Fruit fly (Drosophila melanogaster) whole organism, embryonic: ENCODE data around the gene Pi3K68D.

Source experiments
- Bgb ChIP-seq: fragments of 200-800 bp; sonication (Bioruptor generic); IDR thresholded peaks from 2 replicates; pipeline ENCODE4 v1.3.6; 2022; ENCODE audit warnings: missing biosample characterization, missing genetic modification characterization; ENCODE audit not compliant: partially characterized antibody
- CG10462 ChIP-seq: fragments of 200-800 bp; sonication (Bioruptor generic); optimal IDR thresholded peaks from 2 replicates; lab custom pipeline; 2016; ENCODE audit warnings: missing biosample characterization, missing genetic modification characterization
- CG11398 ChIP-seq: fragments of 200-800 bp; sonication (Bioruptor generic); optimal IDR thresholded peaks from 2 replicates; lab custom pipeline; 2016; ENCODE audit warnings: missing biosample characterization, missing genetic modification characterization
- CG12155 ChIP-seq: fragments of 200-800 bp; sonication (Bioruptor generic); optimal IDR thresholded peaks from 3 replicates; lab custom pipeline; 2016; ENCODE audit warnings: missing biosample characterization, missing genetic modification characterization
- CG13775 ChIP-seq: fragments of 200-800 bp; sonication (Bioruptor generic); optimal IDR thresholded peaks from 3 replicates; lab custom pipeline; 2017; ENCODE audit warnings: missing biosample characterization, mild to moderate bottlenecking, missing genetic modification characterization
- CG15601 ChIP-seq: fragments of 200-800 bp; sonication (Bioruptor generic); optimal IDR thresholded peaks from 3 replicates; lab custom pipeline; 2019; ENCODE audit warnings: missing biosample characterization, mild to moderate bottlenecking, missing genetic modification characterization, moderate library complexity
- CG2712 ChIP-seq: fragments of 200-800 bp; optimal IDR thresholded peaks from 3 replicates; lab custom pipeline; 2019; ENCODE audit warnings: missing biosample characterization, mild to moderate bottlenecking, missing genetic modification characterization, moderate library complexity
- CG31441 ChIP-seq: fragments of 200-800 bp; sonication (Bioruptor generic); IDR thresholded peaks from 2 replicates; pipeline ENCODE4 v1.3.6; 2022; ENCODE audit warnings: missing biosample characterization, missing genetic modification characterization
- CG32532 ChIP-seq: fragments of 200-800 bp; sonication (Bioruptor generic); IDR thresholded peaks from 2 replicates; pipeline ENCODE4 v1.3.6; 2022; ENCODE audit warnings: missing biosample characterization, missing genetic modification characterization
- CG3838 ChIP-seq: fragments of 200-800 bp; sonication (Bioruptor generic); optimal IDR thresholded peaks from 3 replicates; lab custom pipeline; 2016; ENCODE audit warnings: missing biosample characterization, missing genetic modification characterization
- CG4404 ChIP-seq: fragments of 200-800 bp; sonication (Bioruptor generic); IDR thresholded peaks from 2 replicates; pipeline ENCODE4 v1.3.6; 2022; ENCODE audit warnings: missing biosample characterization, missing genetic modification characterization
- CG6689 ChIP-seq: fragments of 200-800 bp; sonication (Bioruptor generic); IDR thresholded peaks from 2 replicates; pipeline ENCODE4 v1.3.6; 2022; ENCODE audit warnings: missing biosample characterization, missing genetic modification characterization
- CG7372 ChIP-seq: fragments of 200-800 bp; sonication (Bioruptor generic); IDR thresholded peaks from 2 replicates; pipeline ENCODE4 v1.3.6; 2022; ENCODE audit warnings: missing biosample characterization, missing genetic modification characterization
- CG7839 ChIP-seq: fragments of 200-800 bp; sonication (Bioruptor generic); optimal IDR thresholded peaks from 3 replicates; lab custom pipeline; 2018; ENCODE audit warnings: missing biosample characterization, mild to moderate bottlenecking, missing genetic modification characterization, moderate library complexity
- CG8478 ChIP-seq: fragments of >200 bp; optimal IDR thresholded peaks from 2 replicates; lab custom pipeline; 2018
- CG9932 ChIP-seq: fragments of 200-800 bp; sonication (Bioruptor generic); IDR thresholded peaks from 2 replicates; pipeline ENCODE4 v1.3.6; 2022; ENCODE audit warnings: missing biosample characterization, missing genetic modification characterization
- Camta ChIP-seq: fragments of 200-800 bp; sonication (Bioruptor generic); optimal IDR thresholded peaks from 2 replicates; lab custom pipeline; 2016; ENCODE audit warnings: missing biosample characterization, missing genetic modification characterization
- D ChIP-seq, 2 experiments: fragments of 200-800 bp in 1 of 2; fragments of >200 bp in 1 of 2; sonication (Bioruptor generic) in 1 of 2; optimal IDR thresholded peaks; 2 replicates in 1 of 2; 3 replicates in 1 of 2; lab custom pipeline; 2017; ENCODE audit warnings: mild to moderate bottlenecking in 1 of 2, missing biosample characterization in 1 of 2, missing genetic modification characterization in 1 of 2, missing genetic modification reagents in 1 of 2
- D19B ChIP-seq: fragments of 200-800 bp; sonication (Bioruptor generic); optimal IDR thresholded peaks from 2 replicates; lab custom pipeline; 2017; ENCODE audit warnings: missing biosample characterization, mild to moderate bottlenecking, missing genetic modification characterization
- Deaf1 ChIP-seq: fragments of 200-800 bp; optimal IDR thresholded peaks from 3 replicates; lab custom pipeline; 2019; ENCODE audit warnings: missing biosample characterization, mild to moderate bottlenecking, missing genetic modification characterization, moderate library complexity
- ERR ChIP-seq: fragments of 200-800 bp; sonication (Bioruptor generic); optimal IDR thresholded peaks from 2 replicates; lab custom pipeline; 2016; ENCODE audit warnings: missing biosample characterization, missing genetic modification characterization
- HLH3B ChIP-seq: fragments of 200-800 bp; sonication (Bioruptor generic); IDR thresholded peaks from 2 replicates; pipeline ENCODE4 v1.3.6; 2022; ENCODE audit warnings: missing biosample characterization, missing genetic modification characterization
- HLH54F ChIP-seq: fragments of 200-800 bp; sonication (Bioruptor generic); optimal IDR thresholded peaks from 3 replicates; lab custom pipeline; 2016; ENCODE audit warnings: missing biosample characterization, missing genetic modification characterization
- Hr78 ChIP-seq, 2 experiments: fragments of 200-800 bp in 1 of 2; fragments of >200 bp in 1 of 2; sonication (Bioruptor generic) in 1 of 2; optimal IDR thresholded peaks; 2 replicates each; lab custom pipeline; 2017 to 2019; ENCODE audit warnings: missing biosample characterization in 2 of 2, missing genetic modification characterization in 2 of 2, mild to moderate bottlenecking in 1 of 2, moderate library complexity in 1 of 2
- Med ChIP-seq: fragments of 200-800 bp; sonication (Bioruptor generic); peaks from one replicate; lab custom pipeline; 2016; ENCODE audit warnings: missing biosample characterization, missing genetic modification characterization, mild to moderate bottlenecking, inconsistent platforms, moderate library complexity
- Nf-YA ChIP-seq: fragments of 200-800 bp; sonication (Bioruptor generic); IDR thresholded peaks from 2 replicates; pipeline ENCODE4 v1.3.6; 2022; ENCODE audit warnings: missing biosample characterization, missing genetic modification characterization
- Nf-YC ChIP-seq: fragments of 200-800 bp; optimal IDR thresholded peaks from 3 replicates; lab custom pipeline; 2019; ENCODE audit warnings: missing biosample characterization, mild to moderate bottlenecking, missing genetic modification characterization, moderate library complexity
- PHDP ChIP-seq: fragments of 200-800 bp; sonication (Bioruptor generic); optimal IDR thresholded peaks from 3 replicates; lab custom pipeline; 2018; ENCODE audit warnings: missing biosample characterization, mild to moderate bottlenecking, missing genetic modification characterization, moderate library complexity
- Ptx1 ChIP-seq: fragments of 200-800 bp; sonication (Bioruptor generic); IDR thresholded peaks from 2 replicates; pipeline ENCODE4 v1.3.6; 2022; ENCODE audit warnings: missing biosample characterization, missing genetic modification characterization
- Ravus ChIP-seq: fragments of 200-800 bp; sonication (Bioruptor generic); IDR thresholded peaks from 2 replicates; pipeline ENCODE4 v1.3.6; 2022; ENCODE audit warnings: missing biosample characterization, missing genetic modification characterization
- Spps ChIP-seq: fragments of 200-800 bp; sonication (Bioruptor generic); optimal IDR thresholded peaks from 2 replicates; lab custom pipeline; 2018; ENCODE audit warnings: missing biosample characterization, mild to moderate bottlenecking, missing genetic modification characterization
- Sry-δ ChIP-seq: fragments of 200-800 bp; sonication (Bioruptor generic); optimal IDR thresholded peaks from 2 replicates; lab custom pipeline; 2016; ENCODE audit warnings: missing biosample characterization, missing genetic modification characterization
- Xrp1 ChIP-seq: fragments of 200-800 bp; sonication (Bioruptor generic); IDR thresholded peaks from 2 replicates; pipeline ENCODE4 v1.3.6; 2022; ENCODE audit warnings: missing biosample characterization, missing genetic modification characterization
- aop ChIP-seq: fragments of 200-800 bp; sonication (Bioruptor generic); IDR thresholded peaks from 2 replicates; pipeline ENCODE4 v1.3.6; 2022; ENCODE audit warnings: missing biosample characterization, missing genetic modification characterization
- ato ChIP-seq: fragments of 200-800 bp; sonication (Bioruptor generic); IDR thresholded peaks from 2 replicates; pipeline ENCODE4 v1.3.6; 2022; ENCODE audit warnings: missing biosample characterization, missing genetic modification characterization; ENCODE audit not compliant: partially characterized antibody
- br ChIP-seq: fragments of >200 bp; optimal IDR thresholded peaks from 2 replicates; lab custom pipeline; 2017
- caup ChIP-seq: fragments of 200-800 bp; sonication (Bioruptor generic); optimal IDR thresholded peaks from 3 replicates; lab custom pipeline; 2017; ENCODE audit warnings: missing biosample characterization, mild to moderate bottlenecking, missing genetic modification characterization, moderate library complexity; ENCODE audit not compliant: severe bottlenecking
- chm ChIP-seq: fragments of 200-800 bp; sonication (Bioruptor generic); IDR thresholded peaks from 2 replicates; pipeline ENCODE4 v1.3.6; 2022; ENCODE audit warnings: missing biosample characterization, missing genetic modification characterization
- cwo ChIP-seq: fragments of 200-800 bp; sonication (Bioruptor generic); optimal IDR thresholded peaks from 3 replicates; lab custom pipeline; 2017; ENCODE audit warnings: missing biosample characterization, missing genetic modification characterization, mild to moderate bottlenecking, moderate library complexity, missing genetic modification reagents
- disco-r ChIP-seq: fragments of 200-800 bp; sonication (Bioruptor generic); optimal IDR thresholded peaks from 2 replicates; lab custom pipeline; 2016; ENCODE audit warnings: missing biosample characterization, missing genetic modification characterization
- gcm ChIP-seq: fragments of 200-800 bp; sonication (Bioruptor generic); optimal IDR thresholded peaks from 2 replicates; lab custom pipeline; 2019; ENCODE audit warnings: missing biosample characterization, mild to moderate bottlenecking, missing genetic modification characterization, moderate library complexity
- grau ChIP-seq: fragments of 200-800 bp; optimal IDR thresholded peaks from 3 replicates; lab custom pipeline; 2019; ENCODE audit warnings: missing biosample characterization, mild to moderate bottlenecking, missing genetic modification characterization, moderate library complexity
- gro ChIP-seq: fragments of 200-800 bp; sonication (Bioruptor generic); optimal IDR thresholded peaks from 2 replicates; lab custom pipeline; 2016; ENCODE audit warnings: missing biosample characterization, missing genetic modification characterization
- hkb ChIP-seq, 2 experiments: fragments of 200-800 bp in 1 of 2; fragments of >200 bp in 1 of 2; sonication (Bioruptor generic) in 1 of 2; IDR thresholded peaks in 1 of 2; optimal IDR thresholded peaks in 1 of 2; 2 replicates each; pipeline versions ENCODE4 v1.3.6 to Lab custom; 2017 to 2022; ENCODE audit warnings: missing biosample characterization in 1 of 2, missing genetic modification characterization in 1 of 2
- nom ChIP-seq: fragments of 200-800 bp; sonication (Bioruptor generic); optimal IDR thresholded peaks from 2 replicates; lab custom pipeline; 2017; ENCODE audit warnings: missing biosample characterization, missing genetic modification characterization, mild to moderate bottlenecking, moderate library complexity, missing genetic modification reagents
- ranshi ChIP-seq: fragments of 200-800 bp; sonication (Bioruptor generic); IDR thresholded peaks from 2 replicates; pipeline ENCODE4 v1.3.6; 2022; ENCODE audit warnings: missing biosample characterization, missing genetic modification characterization
- tna ChIP-seq: fragments of 200-800 bp; sonication (Bioruptor generic); IDR thresholded peaks from 2 replicates; pipeline ENCODE4 v1.3.6; 2022; ENCODE audit warnings: missing biosample characterization, missing genetic modification characterization; ENCODE audit not compliant: partially characterized antibody
- ttk ChIP-seq: fragments of 200-800 bp; sonication (Bioruptor generic); IDR thresholded peaks from 2 replicates; pipeline ENCODE4 v2.1.2; 2022; ENCODE audit warnings: missing biosample characterization, missing genetic modification characterization
- vvl ChIP-seq: fragments of 200-800 bp; sonication (Bioruptor generic); IDR thresholded peaks from 2 replicates; pipeline ENCODE4 v1.3.6; 2022; ENCODE audit warnings: missing biosample characterization, missing genetic modification characterization
- yki ChIP-seq: fragments of >200 bp; optimal IDR thresholded peaks from 3 replicates; lab custom pipeline; 2018
- zfh2 ChIP-seq: fragments of 200-800 bp; sonication (Bioruptor generic); optimal IDR thresholded peaks from 2 replicates; lab custom pipeline; 2016; ENCODE audit warnings: missing biosample characterization, missing genetic modification characterization

Gene Pi3K68D

dm6 chr3L:11825560-11826153 lies 35.8 kb upstream of the Pi3K68D start, which contains the start of gene CG32095 (continued):
- TF ChIP-seq CG11398 (no peak), nom (peak; percentile 12), yki (lab: Kevin White, UChicago) (no peak), CG15601 (tag; lab: Kevin White, UChicago) (no peak), Xrp1 (GFP tag; lab: Robert Waterston, UW) (no peak), CG7839 (tag; lab: Kevin White, UChicago) (no peak), CG6689 (no peak), chm (no peak), ranshi (GFP tag; lab: Robert Waterston, UW) (no peak), zfh2 (GFP tag; lab: Kevin White, UChicago) (no peak), PHDP (no peak), br (lab: Kevin White, UChicago) (no peak), ERR (no peak), CG12155 (no peak), gro (GFP tag; lab: Kevin White, UChicago) (no peak), Ptx1 (GFP tag; lab: Robert Waterston, UW) (no peak), CG32532 (GFP tag; lab: Robert Waterston, UW) (no peak), ttk (GFP tag; lab: Robert Waterston, UW) (no peak), Med (GFP tag; lab: Kevin White, UChicago) (peak; percentile 24), CG2712 (peak; percentile 11), cwo (GFP tag; lab: Kevin White, UChicago) (no peak), disco-r (GFP tag; lab: Kevin White, UChicago) (no peak), caup (GFP tag; lab: Kevin White, UChicago) (no peak), Hr78 (GFP tag; optimal IDR thresholded peaks at IDR 0.05; lab: Kevin White, UChicago) (no peak), ato (GFP tag; lab: Robert Waterston, UW) (peak; percentile 66; the same call in 1 of the 2 replicates), Deaf1 (tag; lab: Kevin White, UChicago) (no peak), CG3838 (no peak), gcm (GFP tag; lab: Kevin White, UChicago) (no peak), D19B (no peak), grau (no peak), CG10462 (peak; percentile 28), CG31441 (GFP tag; lab: Robert Waterston, UW) (no peak), vvl (GFP tag; lab: Robert Waterston, UW) (no peak), Sry-δ (GFP tag; lab: Kevin White, UChicago) (peak; percentile 77), HLH3B (no peak), CG9932 (GFP tag; lab: Robert Waterston, UW) (no peak), D (optimal IDR thresholded peaks at IDR 0.05; lab: Kevin White, UChicago) (no peak), D (GFP tag; optimal IDR thresholded peaks at IDR 0.05; lab: Kevin White, UChicago) (no peak), Nf-YA (GFP tag; lab: Robert Waterston, UW) (no peak), hkb (optimal IDR thresholded peaks at IDR 0.05; lab: Kevin White, UChicago) (no peak), hkb (GFP tag; IDR thresholded peaks at IDR 0.05; lab: Robert Waterston, UW) (no peak), Camta (GFP tag; lab: Kevin White, UChicago) (no peak), Bgb (peak; percentile 79), Nf-YC (tag; lab: Kevin White, UChicago) (peak; percentile 80), aop (no peak), CG7372 (GFP tag; lab: Robert Waterston, UW) (no peak), Ravus (GFP tag; lab: Robert Waterston, UW) (no peak), Spps (tag; lab: Kevin White, UChicago) (no peak), CG13775 (GFP tag; lab: Kevin White, UChicago) (no peak), HLH54F (GFP tag; lab: Kevin White, UChicago) (no peak), tna (peak; percentile 48; the same call in 1 of the 2 replicates), CG4404 (GFP tag; lab: Robert Waterston, UW) (no peak), CG8478 (lab: Kevin White, UChicago) (no peak)
